Fruit fly (Drosophila melanogaster): ENCODE measurements around the gene Skp2.

Skp2 gene

DNA sequence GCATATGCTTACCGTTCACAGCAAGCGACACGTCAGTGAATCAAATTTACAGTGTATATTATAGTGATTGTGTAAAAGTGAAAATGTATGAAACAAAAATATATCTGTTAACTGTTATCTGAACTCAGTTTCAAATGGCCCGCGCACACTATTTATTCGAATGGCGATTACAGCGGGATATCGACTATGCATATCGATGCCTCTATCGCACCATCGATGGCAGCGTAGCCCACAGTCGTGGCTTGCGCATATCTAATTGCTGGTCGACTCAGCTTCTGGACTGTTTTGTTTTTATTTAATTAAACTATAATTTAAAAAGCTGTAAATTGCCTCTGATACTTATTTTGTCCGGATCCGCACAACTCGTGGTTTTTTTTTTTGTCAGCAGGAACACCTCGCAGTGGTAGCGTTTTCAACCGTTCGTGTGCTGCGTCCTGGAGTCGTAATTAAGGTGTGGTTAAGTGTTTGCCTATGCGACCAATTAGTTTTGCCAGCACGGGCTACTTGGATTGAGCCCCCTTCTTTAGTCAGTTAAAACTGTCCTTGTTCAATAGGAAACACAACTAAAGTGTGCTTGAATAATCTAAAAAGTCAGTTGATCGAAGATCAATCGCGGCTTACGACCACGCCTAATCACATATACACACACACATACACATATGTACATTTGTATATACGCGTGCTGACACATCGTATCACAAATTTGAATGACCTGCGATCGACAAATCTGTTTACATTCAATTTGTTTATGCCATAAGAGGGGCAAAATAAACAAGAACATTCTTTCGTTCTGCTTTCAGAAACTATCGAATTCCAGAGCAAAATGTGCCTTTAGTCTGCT is 43.8 kb upstream of the Skp2 start, which contains the start of gene Cont (continued):
- TF ChIP-seq otp (GFP tag; IDR thresholded peaks at IDR 0.05) (no peak), peb (GFP tag; IDR thresholded peaks at IDR 0.05) (no peak), CG2889 (GFP tag; IDR thresholded peaks at IDR 0.05) (no peak), org-1 (GFP tag; optimal IDR thresholded peaks at IDR 0.05) (no peak), CG1602 (GFP tag; optimal IDR thresholded peaks at IDR 0.05) (no peak), H2.0 (GFP tag; IDR thresholded peaks at IDR 0.05) (no peak), Nf-YC (tag; optimal IDR thresholded peaks at IDR 0.05) (peak; percentile 0), Stat92E (GFP tag; optimal IDR thresholded peaks at IDR 0.05) (no peak), CG17612 (GFP tag; IDR thresholded peaks at IDR 0.05) (no peak), Hmr (GFP tag; optimal IDR thresholded peaks at IDR 0.05) (no peak), CG8359 (GFP tag; optimal IDR thresholded peaks at IDR 0.05; ENCODE audit: borderline replicate concordance) (no peak), CG10565 (GFP tag; optimal IDR thresholded peaks at IDR 0.05) (no peak), inv (GFP tag; IDR thresholded peaks at IDR 0.05; ENCODE audit: partially characterized antibody) (peak; percentile 85), CG13296 (GFP tag; optimal IDR thresholded peaks at IDR 0.05) (no peak), tll (GFP tag; optimal IDR thresholded peaks at IDR 0.05) (no peak), CG9876 (GFP tag; optimal IDR thresholded peaks at IDR 0.05) (no peak), Meics (GFP tag; optimal IDR thresholded peaks at IDR 0.05) (no peak), Hsf (GFP tag; optimal IDR thresholded peaks at IDR 0.05) (no peak), CG30020 (tag; optimal IDR thresholded peaks at IDR 0.05) (peak; percentile 61), kni (GFP tag; optimal IDR thresholded peaks at IDR 0.05) (no peak), cas (GFP tag; IDR thresholded peaks at IDR 0.05) (no peak), CG15269 (tag; optimal IDR thresholded peaks at IDR 0.05) (no peak), D19B (GFP tag; optimal IDR thresholded peaks at IDR 0.05) (no peak), CG18476 (GFP tag; optimal IDR thresholded peaks at IDR 0.05) (peak; percentile 9), CG17912 (GFP tag; optimal IDR thresholded peaks at IDR 0.05) (no peak), pzg (GFP tag; optimal IDR thresholded peaks at IDR 0.05) (peak; percentile 82), CG8388 (GFP tag; optimal IDR thresholded peaks at IDR 0.05) (no peak), HLHmδ (GFP tag; optimal IDR thresholded peaks at IDR 0.05) (no peak), CG6254 (GFP tag; optimal IDR thresholded peaks at IDR 0.05) (no peak), gt (GFP tag; IDR thresholded peaks at IDR 0.05) (no peak), jumu (GFP tag; optimal IDR thresholded peaks at IDR 0.05) (no peak), CG15514 (GFP tag; optimal IDR thresholded peaks at IDR 0.05) (peak; percentile 68), yki (optimal IDR thresholded peaks at IDR 0.05) (no peak), CG12942 (GFP tag; optimal IDR thresholded peaks at IDR 0.05) (no peak), sens-2 (GFP tag; IDR thresholded peaks at IDR 0.05) (no peak)

dm6 chr3R:4378363-4379354 is 41.2 kb upstream of the Skp2 start, which contains the start of gene Sfxn1-3:
Sfxn1-3 (plus strand) TSS chr3R:4378600.
- TF ChIP-seq schlank (tag; optimal IDR thresholded peaks at IDR 0.05) (no peak), Mad (GFP tag; optimal IDR thresholded peaks at IDR 0.05) (peak; percentile 13), CG4424 (GFP tag; optimal IDR thresholded peaks at IDR 0.05) (no peak), Neu2 (GFP tag; optimal IDR thresholded peaks at IDR 0.05; ENCODE audit: borderline replicate concordance) (no peak), CG1233 (GFP tag; optimal IDR thresholded peaks at IDR 0.05) (peak; percentile 23), cg (GFP tag; optimal IDR thresholded peaks at IDR 0.05) (peak; percentile 62), HLHmδ (GFP tag; optimal IDR thresholded peaks at IDR 0.05) (peak; percentile 84), B-H2 (GFP tag; optimal IDR thresholded peaks at IDR 0.05) (peak; percentile 64), E2f1 (GFP tag; IDR thresholded peaks at IDR 0.05) (no peak; the same call in 1 of the 2 replicates), Optix (GFP tag; IDR thresholded peaks at IDR 0.05) (peak; percentile 21; the same call in 1 of the 3 replicates), Eip74EF (GFP tag; optimal IDR thresholded peaks at IDR 0.05) (peak in 1 of 2 experiments; percentile 79), CG7987 (GFP tag; optimal IDR thresholded peaks at IDR 0.05) (peak; percentile 73), Nf-YC (tag; optimal IDR thresholded peaks at IDR 0.05) (peak; percentile 56), exex (tag; optimal IDR thresholded peaks at IDR 0.05) (peak; percentile 93)
